Fruit fly (Drosophila melanogaster) whole organism, embryonic: ENCODE measurements around the gene CG18281.
A peak's percentile ranks its signal among the peaks of the same experiment; 100 is the strongest.

Experiments used
- Atf6 ChIP-seq: fragments of 200-800 bp; sonication (Bioruptor generic); IDR thresholded peaks from 2 replicates; pipeline ENCODE4 v1.3.6; 2022; ENCODE audit warnings: missing biosample characterization, missing genetic modification characterization
- CG10366 ChIP-seq: fragments of 200-800 bp; sonication (Bioruptor generic); IDR thresholded peaks from 2 replicates; pipeline ENCODE4 v1.3.6; 2022; ENCODE audit warnings: missing biosample characterization, missing genetic modification characterization
- CG10431 ChIP-seq: fragments of 200-800 bp; sonication (Bioruptor generic); optimal IDR thresholded peaks from 3 replicates; lab custom pipeline; 2018; ENCODE audit warnings: missing biosample characterization, mild to moderate bottlenecking, missing genetic modification characterization
- CG13296 ChIP-seq: fragments of 200-800 bp; sonication (Bioruptor generic); optimal IDR thresholded peaks from 3 replicates; lab custom pipeline; 2018; ENCODE audit warnings: missing biosample characterization, mild to moderate bottlenecking, missing genetic modification characterization
- CG14014 ChIP-seq: fragments of 200-800 bp; sonication (Bioruptor generic); IDR thresholded peaks from 2 replicates; pipeline ENCODE4 v1.3.6; 2022; ENCODE audit warnings: missing biosample characterization, missing genetic modification characterization
- CG14441 ChIP-seq: fragments of 200-800 bp; sonication (Bioruptor generic); IDR thresholded peaks from 2 replicates; pipeline ENCODE4 v1.3.6; 2022; ENCODE audit warnings: missing biosample characterization, missing genetic modification characterization
- CG14710 ChIP-seq: fragments of 200-800 bp; sonication (Bioruptor generic); optimal IDR thresholded peaks from 3 replicates; lab custom pipeline; 2019; ENCODE audit warnings: missing biosample characterization, mild to moderate bottlenecking, missing genetic modification characterization, moderate library complexity
- CG17328 ChIP-seq: fragments of 200-800 bp; sonication (Bioruptor generic); IDR thresholded peaks from 2 replicates; pipeline ENCODE4 v1.3.6; 2022; ENCODE audit warnings: missing biosample characterization, missing genetic modification characterization
- CG18619 ChIP-seq: fragments of 200-800 bp; sonication (Bioruptor generic); optimal IDR thresholded peaks from 3 replicates; lab custom pipeline; 2017; ENCODE audit warnings: missing biosample characterization, mild to moderate bottlenecking, missing genetic modification characterization
- CG2120 ChIP-seq: fragments of 200-800 bp; sonication (Bioruptor generic); optimal IDR thresholded peaks from 3 replicates; lab custom pipeline; 2016; ENCODE audit warnings: missing biosample characterization, missing genetic modification characterization
- CG30020 ChIP-seq: fragments of 200-800 bp; optimal IDR thresholded peaks from 2 replicates; lab custom pipeline; 2019; ENCODE audit warnings: missing biosample characterization, mild to moderate bottlenecking, missing genetic modification characterization, moderate library complexity
- CG3163 ChIP-seq: fragments of 200-800 bp; sonication (Bioruptor generic); optimal IDR thresholded peaks from 3 replicates; lab custom pipeline; 2016; ENCODE audit warnings: missing biosample characterization, missing genetic modification characterization
- CG33557 ChIP-seq: fragments of 200-800 bp; sonication (Bioruptor generic); optimal IDR thresholded peaks from 2 replicates; lab custom pipeline; 2019; ENCODE audit warnings: missing biosample characterization, mild to moderate bottlenecking, missing genetic modification characterization, moderate library complexity
- CG34224 ChIP-seq: fragments of 200-800 bp; sonication (Bioruptor generic); IDR thresholded peaks from 3 replicates; pipeline ENCODE4 v1.3.6; 2022; ENCODE audit warnings: missing biosample characterization, missing genetic modification characterization; ENCODE audit not compliant: partially characterized antibody
- CG4424 ChIP-seq: fragments of 200-800 bp; sonication (Bioruptor generic); optimal IDR thresholded peaks from 3 replicates; lab custom pipeline; 2016; ENCODE audit warnings: missing biosample characterization, missing genetic modification characterization
- CG4730 ChIP-seq: fragments of 200-800 bp; sonication (Bioruptor generic); IDR thresholded peaks from 2 replicates; pipeline ENCODE4 v1.3.6; 2022; ENCODE audit warnings: missing biosample characterization, missing genetic modification characterization
- CG5180 ChIP-seq: fragments of 200-800 bp; sonication (Bioruptor generic); optimal IDR thresholded peaks from 3 replicates; lab custom pipeline; 2017; ENCODE audit warnings: missing biosample characterization, missing genetic modification characterization, mild to moderate bottlenecking, moderate library complexity, missing genetic modification reagents
- CG6254 ChIP-seq: fragments of 200-800 bp; sonication (Bioruptor generic); optimal IDR thresholded peaks from 3 replicates; lab custom pipeline; 2017; ENCODE audit warnings: mild to moderate bottlenecking, missing biosample characterization, missing genetic modification reagents, missing genetic modification characterization
- CG7839 ChIP-seq: fragments of 200-800 bp; sonication (Bioruptor generic); optimal IDR thresholded peaks from 3 replicates; lab custom pipeline; 2018; ENCODE audit warnings: missing biosample characterization, mild to moderate bottlenecking, missing genetic modification characterization, moderate library complexity
- CG8924 ChIP-seq: fragments of 200-800 bp; optimal IDR thresholded peaks from 3 replicates; lab custom pipeline; 2019; ENCODE audit warnings: missing biosample characterization, mild to moderate bottlenecking, missing genetic modification characterization, moderate library complexity
- CG9932 ChIP-seq: fragments of 200-800 bp; sonication (Bioruptor generic); IDR thresholded peaks from 2 replicates; pipeline ENCODE4 v1.3.6; 2022; ENCODE audit warnings: missing biosample characterization, missing genetic modification characterization
- Camta ChIP-seq: fragments of 200-800 bp; sonication (Bioruptor generic); optimal IDR thresholded peaks from 2 replicates; lab custom pipeline; 2016; ENCODE audit warnings: missing biosample characterization, missing genetic modification characterization
- Deaf1 ChIP-seq: fragments of 200-800 bp; optimal IDR thresholded peaks from 3 replicates; lab custom pipeline; 2019; ENCODE audit warnings: missing biosample characterization, mild to moderate bottlenecking, missing genetic modification characterization, moderate library complexity
- Dp ChIP-seq: fragments of 200-800 bp; sonication (Bioruptor generic); optimal IDR thresholded peaks from 2 replicates; lab custom pipeline; 2018; ENCODE audit warnings: missing biosample characterization, mild to moderate bottlenecking, missing genetic modification characterization, moderate library complexity
- HLH3B ChIP-seq: fragments of 200-800 bp; sonication (Bioruptor generic); IDR thresholded peaks from 2 replicates; pipeline ENCODE4 v1.3.6; 2022; ENCODE audit warnings: missing biosample characterization, missing genetic modification characterization
- HLH54F ChIP-seq: fragments of 200-800 bp; sonication (Bioruptor generic); optimal IDR thresholded peaks from 3 replicates; lab custom pipeline; 2016; ENCODE audit warnings: missing biosample characterization, missing genetic modification characterization
- Max ChIP-seq: fragments of 200-800 bp; sonication (Bioruptor generic); optimal IDR thresholded peaks from 2 replicates; lab custom pipeline; 2016; ENCODE audit warnings: missing biosample characterization, mild to moderate bottlenecking, missing genetic modification characterization
- NK7.1 ChIP-seq: fragments of 200-800 bp; sonication (Bioruptor generic); optimal IDR thresholded peaks from 3 replicates; lab custom pipeline; 2016; ENCODE audit warnings: missing biosample characterization, missing genetic modification characterization
- Nf-YC ChIP-seq: fragments of 200-800 bp; optimal IDR thresholded peaks from 3 replicates; lab custom pipeline; 2019; ENCODE audit warnings: missing biosample characterization, mild to moderate bottlenecking, missing genetic modification characterization, moderate library complexity
- Scr ChIP-seq: fragments of 200-800 bp; sonication (Bioruptor generic); IDR thresholded peaks from 2 replicates; pipeline ENCODE4 v1.3.6; 2022; ENCODE audit warnings: missing biosample characterization, missing genetic modification characterization; ENCODE audit not compliant: partially characterized antibody
- Sox100B ChIP-seq: fragments of 200-800 bp; sonication (Bioruptor generic); optimal IDR thresholded peaks from 3 replicates; lab custom pipeline; 2018; ENCODE audit warnings: missing biosample characterization, mild to moderate bottlenecking, missing genetic modification characterization
- Stat92E ChIP-seq, 3 experiments: fragments of >200 bp in 2 of 3; fragments of 200-800 bp in 1 of 3; sonication (Bioruptor generic) in 1 of 3; optimal IDR thresholded peaks; 2 replicates each; lab custom pipeline; 2017 to 2019; ENCODE audit warnings: missing biosample characterization in 3 of 3, missing genetic modification characterization in 3 of 3, mild to moderate bottlenecking in 1 of 3, moderate library complexity in 1 of 3
- Xbp1 ChIP-seq: fragments of 200-800 bp; sonication (Bioruptor generic); optimal IDR thresholded peaks from 3 replicates; lab custom pipeline; 2016; ENCODE audit warnings: missing biosample characterization, mild to moderate bottlenecking, missing genetic modification characterization
- ab ChIP-seq: fragments of 200-800 bp; sonication (Bioruptor generic); optimal IDR thresholded peaks from 2 replicates; lab custom pipeline; 2016; ENCODE audit warnings: missing biosample characterization, missing genetic modification characterization
- ap ChIP-seq: fragments of 200-800 bp; sonication (Bioruptor generic); IDR thresholded peaks from 2 replicates; pipeline ENCODE4 v1.3.6; 2022; ENCODE audit warnings: missing biosample characterization, missing genetic modification characterization
- ase ChIP-seq: fragments of 200-800 bp; sonication (Bioruptor generic); IDR thresholded peaks from 3 replicates; pipeline ENCODE4 v1.3.6; 2022; ENCODE audit warnings: missing biosample characterization, missing genetic modification characterization
- br ChIP-seq: fragments of >200 bp; optimal IDR thresholded peaks from 2 replicates; lab custom pipeline; 2017
- bsh ChIP-seq, 2 experiments: fragments of 200-800 bp; sonication (Bioruptor generic); optimal IDR thresholded peaks; 2 replicates each; lab custom pipeline; 2017 to 2018; ENCODE audit warnings: mild to moderate bottlenecking in 2 of 2, missing biosample characterization in 2 of 2, missing genetic modification characterization in 2 of 2, moderate library complexity in 1 of 2
- esg ChIP-seq: fragments of 200-800 bp; sonication (Bioruptor generic); conservative IDR thresholded peaks from 2 replicates; pipeline ENCODE4 v1.3.6; 2022; ENCODE audit warnings: missing biosample characterization, missing genetic modification characterization
- eve ChIP-seq, 2 experiments: fragments of >200 bp; optimal IDR thresholded peaks; 2 replicates each; lab custom pipeline; 2017; ENCODE audit warnings: missing biosample characterization in 2 of 2, missing genetic modification characterization in 2 of 2
- gfzf ChIP-seq: fragments of 200-800 bp; sonication (Bioruptor generic); optimal IDR thresholded peaks from 2 replicates; lab custom pipeline; 2016; ENCODE audit warnings: missing biosample characterization, mild to moderate bottlenecking, missing genetic modification characterization, moderate library complexity
- grn ChIP-seq: fragments of 200-800 bp; sonication (Bioruptor generic); optimal IDR thresholded peaks from 3 replicates; lab custom pipeline; 2017; ENCODE audit warnings: missing biosample characterization, missing genetic modification characterization
- psq ChIP-seq: fragments of 200-800 bp; sonication (Bioruptor generic); optimal IDR thresholded peaks from 2 replicates; lab custom pipeline; 2017; ENCODE audit warnings: missing biosample characterization, missing genetic modification characterization
- run ChIP-seq: fragments of 200-800 bp; sonication (Bioruptor generic); optimal IDR thresholded peaks from 3 replicates; lab custom pipeline; 2018; ENCODE audit warnings: missing biosample characterization, mild to moderate bottlenecking, missing genetic modification characterization
- salm ChIP-seq: fragments of 200-800 bp; sonication (Bioruptor generic); optimal IDR thresholded peaks from 2 replicates; lab custom pipeline; 2018; ENCODE audit warnings: missing biosample characterization, mild to moderate bottlenecking, missing genetic modification characterization
- sima ChIP-seq: fragments of 200-800 bp; sonication (Bioruptor generic); optimal IDR thresholded peaks from 2 replicates; lab custom pipeline; 2016; ENCODE audit warnings: missing biosample characterization, missing genetic modification characterization
- tna ChIP-seq: fragments of 200-800 bp; sonication (Bioruptor generic); IDR thresholded peaks from 2 replicates; pipeline ENCODE4 v1.3.6; 2022; ENCODE audit warnings: missing biosample characterization, missing genetic modification characterization; ENCODE audit not compliant: partially characterized antibody
- z ChIP-seq: fragments of 200-800 bp; sonication (Bioruptor generic); IDR thresholded peaks from 3 replicates; pipeline ENCODE4 v1.3.6; 2022; ENCODE audit warnings: missing biosample characterization, missing genetic modification characterization
- zen ChIP-seq: fragments of 200-800 bp; sonication (Bioruptor generic); optimal IDR thresholded peaks from 3 replicates; lab custom pipeline; 2018; ENCODE audit warnings: missing biosample characterization, mild to moderate bottlenecking, missing genetic modification characterization, moderate library complexity

The CG18281 gene

dm6 chr3L:20452813-20453682, 46.6 kb upstream of the CG18281 start, which contains the start of gene CG5199 (continued):
- TF ChIP-seq grn (GFP tag; lab: Kevin White, UChicago) = no peak
- no peak for TF ChIP-seq CG10431 (GFP tag; lab: Kevin White, UChicago)
- no peak for TF ChIP-seq sima (GFP tag; lab: Kevin White, UChicago)
- TF ChIP-seq bsh (GFP tag; optimal IDR thresholded peaks at IDR 0.05; lab: Kevin White, UChicago) = peak in 1 of 2 experiments; percentile 61
- TF ChIP-seq Max (GFP tag; lab: Kevin White, UChicago) = peak; percentile 45
- TF ChIP-seq Scr (GFP tag; lab: Robert Waterston, UW) = peak; percentile 89
- TF ChIP-seq Nf-YC (tag; lab: Kevin White, UChicago) = peak; percentile 75
- peak; percentile 55 for TF ChIP-seq CG18619 (GFP tag; lab: Kevin White, UChicago)
- TF ChIP-seq HLH54F (GFP tag; lab: Kevin White, UChicago) = peak; percentile 25
- no peak for TF ChIP-seq Atf6 (GFP tag; lab: Robert Waterston, UW)
- peak; percentile 60 for TF ChIP-seq zen (tag; lab: Kevin White, UChicago)
- TF ChIP-seq psq = peak; percentile 43
- TF ChIP-seq Sox100B (GFP tag; lab: Kevin White, UChicago) = peak; percentile 69
- peak; percentile 62 for TF ChIP-seq CG33557 (GFP tag; lab: Kevin White, UChicago)
- no peak for TF ChIP-seq br
- no peak for TF ChIP-seq Deaf1 (tag; lab: Kevin White, UChicago)
- peak; percentile 30 for TF ChIP-seq CG10366 (GFP tag; lab: Robert Waterston, UW)
- no peak for TF ChIP-seq eve (GFP tag; optimal IDR thresholded peaks at IDR 0.05; lab: Kevin White, UChicago)
- peak; percentile 62 for TF ChIP-seq CG2120 (GFP tag; lab: Kevin White, UChicago)
- TF ChIP-seq run (tag; lab: Kevin White, UChicago) = no peak
- TF ChIP-seq CG13296 (GFP tag; lab: Kevin White, UChicago) = peak; percentile 54
- TF ChIP-seq CG17328 (GFP tag; lab: Robert Waterston, UW) = no peak
- TF ChIP-seq CG14441 (GFP tag; lab: Robert Waterston, UW) = peak; percentile 68
- TF ChIP-seq CG14014 (GFP tag; lab: Robert Waterston, UW) = no peak
- no peak for TF ChIP-seq ase (GFP tag; lab: Robert Waterston, UW)
- TF ChIP-seq CG7839 (tag; lab: Kevin White, UChicago) = peak; percentile 58
- 0 out of 2 replicates have a peak, but pooled peaks have one; percentile 24 for TF ChIP-seq ap (GFP tag; lab: Robert Waterston, UW)
- peak; percentile 80 for TF ChIP-seq CG8924
- TF ChIP-seq Stat92E (GFP tag; optimal IDR thresholded peaks at IDR 0.05; lab: Kevin White, UChicago) = no peak
- TF ChIP-seq z (GFP tag; lab: Robert Waterston, UW) = no peak
- TF ChIP-seq CG34224 (GFP tag; lab: Robert Waterston, UW) = peak; percentile 74
- TF ChIP-seq salm = no peak
- peak; percentile 86 for TF ChIP-seq CG14710 (tag; lab: Kevin White, UChicago)
- peak; percentile 71 for TF ChIP-seq CG9932
- peak; percentile 42; the same call in 1 of the 2 replicates for TF ChIP-seq HLH3B (GFP tag; lab: Robert Waterston, UW)
- TF ChIP-seq Xbp1 (GFP tag; lab: Kevin White, UChicago) = peak; percentile 64
- no peak for TF ChIP-seq CG5180 (GFP tag; lab: Kevin White, UChicago)
- TF ChIP-seq ab (GFP tag; lab: Kevin White, UChicago) = no peak
- TF ChIP-seq Camta = peak; percentile 58
- peak; percentile 77 for TF ChIP-seq CG30020
- TF ChIP-seq Dp (GFP tag; lab: Kevin White, UChicago) = peak; percentile 62
- TF ChIP-seq NK7.1 (GFP tag; lab: Kevin White, UChicago) = no peak
- peak; percentile 33 for TF ChIP-seq gfzf (GFP tag; lab: Kevin White, UChicago)
- peak; percentile 33; the same call in 1 of the 2 replicates for TF ChIP-seq esg (GFP tag; lab: Robert Waterston, UW)
- no peak; the same call in 1 of the 2 replicates for TF ChIP-seq tna (GFP tag; lab: Robert Waterston, UW)
- TF ChIP-seq CG4730 = peak; percentile 54
- TF ChIP-seq CG3163 (GFP tag; lab: Kevin White, UChicago) = no peak
- peak; percentile 78 for TF ChIP-seq CG4424 (GFP tag; lab: Kevin White, UChicago)
- TF ChIP-seq CG6254 = peak; percentile 53
